Worm (Caenorhabditis elegans) whole organism, L4 larva: Measurements from ENCODE around the gene mrpl-4.
A peak's percentile ranks its signal among the peaks of the same experiment; 100 is the strongest.

Source experiments
- F10B5.3 ChIP-seq: sonication (generic microtip); optimal IDR thresholded peaks from 2 replicates; lab custom pipeline; 2016; ENCODE audit warnings: mild to moderate bottlenecking, missing genetic modification characterization, missing compliant biosample characterization
- F44E2.7 ChIP-seq: fragments of 200-800 bp; sonication (Bioruptor generic); IDR thresholded peaks from 2 replicates; pipeline ENCODE4 v2.1.2; 2022; ENCODE audit warnings: missing genetic modification characterization, missing compliant biosample characterization
- F49E8.2 ChIP-seq: sonication (generic microtip); optimal IDR thresholded peaks from 2 replicates; lab custom pipeline; 2016; ENCODE audit warnings: missing compliant biosample characterization, mild to moderate bottlenecking, missing genetic modification characterization, borderline replicate concordance
- R02D3.7 ChIP-seq: fragments of 150-350 bp; sonication (generic microtip); optimal IDR thresholded peaks from 3 replicates; lab custom pipeline; 2014; ENCODE audit warnings: missing biosample characterization, missing genetic modification characterization
- T26A8.4 ChIP-seq: fragments of 200-800 bp; sonication (Bioruptor generic); IDR thresholded peaks from 2 replicates; pipeline ENCODE4 v1.3.6; 2022; ENCODE audit warnings: missing genetic modification characterization, missing compliant biosample characterization
- Y5F2A.4 ChIP-seq: fragments of 200-800 bp; sonication (Bioruptor generic); optimal IDR thresholded peaks from 2 replicates; lab custom pipeline; 2018; ENCODE audit warnings: mild to moderate bottlenecking, missing genetic modification characterization, missing compliant biosample characterization
- ZK546.5 ChIP-seq, 2 experiments: sonication (generic microtip); optimal IDR thresholded peaks; 2 replicates each; lab custom pipeline; 2017; ENCODE audit warnings: missing biosample characterization in 2 of 2, missing genetic modification characterization in 2 of 2
- aha-1 ChIP-seq: fragments of 150-350 bp; peaks from one replicate; lab custom pipeline; 2014; ENCODE audit warnings: missing biosample characterization, missing genetic modification characterization
- ama-1 ChIP-seq: fragments of 150-350 bp; optimal IDR thresholded peaks from 2 replicates; lab custom pipeline; 2014; ENCODE audit warnings: inconsistent platforms, mixed read lengths
- attf-4 ChIP-seq: sonication (generic microtip); optimal IDR thresholded peaks from 3 replicates; lab custom pipeline; 2017; ENCODE audit warnings: missing biosample characterization, missing genetic modification characterization
- ceh-20 ChIP-seq: fragments of 200-800 bp; sonication (Bioruptor generic); IDR thresholded peaks from 2 replicates; pipeline ENCODE4 v1.3.6; 2022; ENCODE audit warnings: missing genetic modification reagents, missing genetic modification characterization, missing compliant biosample characterization
- ceh-32 ChIP-seq: sonication (generic microtip); optimal IDR thresholded peaks from 2 replicates; lab custom pipeline; 2016; ENCODE audit warnings: mild to moderate bottlenecking, missing genetic modification characterization, missing compliant biosample characterization; ENCODE audit not compliant: poor library complexity
- ceh-44 ChIP-seq: fragments of 200-800 bp; sonication (Bioruptor generic); IDR thresholded peaks from 2 replicates; pipeline ENCODE4 v1.3.6; 2022; ENCODE audit warnings: missing genetic modification reagents, missing genetic modification characterization, missing compliant biosample characterization
- cey-2 ChIP-seq: sonication (generic microtip); optimal IDR thresholded peaks from 3 replicates; lab custom pipeline; 2017; ENCODE audit warnings: missing genetic modification characterization, mild to moderate bottlenecking, missing compliant biosample characterization, antibody characterized with exemption, borderline replicate concordance; ENCODE audit not compliant: insufficient read depth
- ctbp-1 ChIP-seq: fragments of 200-800 bp; sonication (Bioruptor generic); IDR thresholded peaks from 2 replicates; pipeline ENCODE4 v1.3.6; 2022; ENCODE audit warnings: missing genetic modification reagents, missing genetic modification characterization, missing compliant biosample characterization
- daf-12 ChIP-seq: fragments of 150-350 bp; optimal IDR thresholded peaks from 2 replicates; lab custom pipeline; 2014; ENCODE audit warnings: missing biosample characterization, missing genetic modification reagents, missing genetic modification characterization
- daf-16 ChIP-seq, 3 experiments: sonication (generic microtip); optimal IDR thresholded peaks; 2 replicates each; lab custom pipeline; 2016 to 2017; ENCODE audit warnings: missing genetic modification characterization in 3 of 3, missing genetic modification reagents in 3 of 3, mild to moderate bottlenecking in 2 of 3, missing compliant biosample characterization in 2 of 3, missing biosample characterization in 1 of 3, moderate library complexity in 1 of 3
- daf-8 ChIP-seq: fragments of 200-800 bp; sonication (Bioruptor generic); IDR thresholded peaks from 2 replicates; pipeline ENCODE4 v1.3.6; 2022; ENCODE audit warnings: missing genetic modification characterization, missing compliant biosample characterization
- dmd-9 ChIP-seq: fragments of 200-800 bp; sonication (Bioruptor generic); IDR thresholded peaks from 2 replicates; pipeline ENCODE4 v1.3.6; 2022; ENCODE audit warnings: missing genetic modification reagents, missing genetic modification characterization, missing compliant biosample characterization
- dpl-1 ChIP-seq: fragments of 150-350 bp; optimal IDR thresholded peaks from 2 replicates; lab custom pipeline; 2014; ENCODE audit warnings: missing biosample characterization, missing genetic modification reagents, missing genetic modification characterization
- duxl-1 ChIP-seq: sonication (generic microtip); optimal IDR thresholded peaks from 2 replicates; lab custom pipeline; 2016; ENCODE audit warnings: mild to moderate bottlenecking, missing genetic modification characterization, moderate library complexity, missing compliant biosample characterization; ENCODE audit not compliant: poor library complexity
- dve-1 ChIP-seq: sonication (generic microtip); optimal IDR thresholded peaks from 2 replicates; lab custom pipeline; 2017; ENCODE audit warnings: antibody characterized with exemption, mild to moderate bottlenecking, missing genetic modification characterization, missing compliant biosample characterization; ENCODE audit not compliant: insufficient read depth
- egl-27 ChIP-seq: sonication (generic microtip); optimal IDR thresholded peaks from 3 replicates; lab custom pipeline; 2017; ENCODE audit warnings: missing biosample characterization, missing genetic modification reagents, missing genetic modification characterization
- fos-1 ChIP-seq: fragments of 150-350 bp; optimal IDR thresholded peaks from 2 replicates; lab custom pipeline; 2014; ENCODE audit warnings: missing biosample characterization, missing genetic modification characterization
- gei-8 ChIP-seq: fragments of 200-800 bp; sonication (Bioruptor generic); optimal IDR thresholded peaks from 2 replicates; lab custom pipeline; 2018; ENCODE audit warnings: mild to moderate bottlenecking, missing genetic modification characterization, missing compliant biosample characterization
- hif-1 ChIP-seq, 2 experiments: sonication (generic microtip); optimal IDR thresholded peaks; 2 replicates each; lab custom pipeline; 2016 to 2017; ENCODE audit warnings: missing compliant biosample characterization in 2 of 2, missing genetic modification characterization in 2 of 2, missing genetic modification reagents in 2 of 2, missing genotype in 2 of 2, mild to moderate bottlenecking in 1 of 2
- hlh-11 ChIP-seq: fragments of 200-800 bp; sonication (Bioruptor generic); optimal IDR thresholded peaks from 2 replicates; lab custom pipeline; 2018; ENCODE audit warnings: mild to moderate bottlenecking, missing genetic modification characterization, missing compliant biosample characterization
- lim-7 ChIP-seq: fragments of 200-800 bp; sonication (Bioruptor generic); IDR thresholded peaks from 2 replicates; pipeline ENCODE4 v1.3.6; 2022; ENCODE audit warnings: missing genetic modification characterization, missing compliant biosample characterization
- lin-1 ChIP-seq: fragments of 200-800 bp; sonication (Bioruptor generic); IDR thresholded peaks from 2 replicates; pipeline ENCODE4 v1.3.6; 2022; ENCODE audit warnings: missing genetic modification reagents, missing genetic modification characterization, missing compliant biosample characterization
- lin-29 ChIP-seq: fragments of 200-800 bp; sonication (Bioruptor generic); IDR thresholded peaks from 2 replicates; pipeline ENCODE4 v1.3.6; 2022; ENCODE audit warnings: missing genetic modification reagents, missing genetic modification characterization, missing compliant biosample characterization
- lsy-2 ChIP-seq, 2 experiments: fragments of 150-350 bp in 1 of 2; sonication (generic microtip) in 1 of 2; optimal IDR thresholded peaks; 2 replicates each; lab custom pipeline; 2014 to 2017; ENCODE audit warnings: missing biosample characterization in 2 of 2, missing genetic modification characterization in 2 of 2
- madf-9 ChIP-seq: fragments of 200-800 bp; sonication (Bioruptor generic); conservative IDR thresholded peaks from 2 replicates; pipeline ENCODE4 v1.3.6; 2022; ENCODE audit warnings: missing genetic modification reagents, missing genetic modification characterization, missing compliant biosample characterization
- mdl-1 ChIP-seq, 2 experiments: fragments of 150-350 bp in 1 of 2; sonication (generic microtip) in 1 of 2; optimal IDR thresholded peaks; 2 replicates each; lab custom pipeline; 2014 to 2017; ENCODE audit warnings: missing biosample characterization in 2 of 2, missing genetic modification characterization in 2 of 2
- nhr-102 ChIP-seq: sonication (generic microtip); optimal IDR thresholded peaks from 2 replicates; lab custom pipeline; 2016; ENCODE audit warnings: mild to moderate bottlenecking, missing genetic modification characterization, moderate library complexity, missing compliant biosample characterization
- nhr-11 ChIP-seq: fragments of 150-350 bp; optimal IDR thresholded peaks from 2 replicates; lab custom pipeline; 2014; ENCODE audit warnings: missing biosample characterization, missing genetic modification characterization
- nhr-111 ChIP-seq: fragments of 200-800 bp; sonication (Bioruptor generic); optimal IDR thresholded peaks from 2 replicates; lab custom pipeline; 2018; ENCODE audit warnings: mild to moderate bottlenecking, missing genetic modification characterization, missing compliant biosample characterization
- nhr-42 ChIP-seq: fragments of 200-800 bp; sonication (Bioruptor generic); IDR thresholded peaks from 2 replicates; pipeline ENCODE4 v1.3.6; 2022; ENCODE audit warnings: missing genetic modification characterization, missing compliant biosample characterization
- nhr-6 ChIP-seq: fragments of 150-350 bp; optimal IDR thresholded peaks from 2 replicates; lab custom pipeline; 2014; ENCODE audit warnings: missing biosample characterization, missing genetic modification characterization
- pha-4 ChIP-seq, 2 experiments: fragments of 150-350 bp in 1 of 2; fragments of 200-800 bp in 1 of 2; sonication (Bioruptor generic) in 1 of 2; IDR thresholded peaks in 1 of 2; optimal IDR thresholded peaks in 1 of 2; 2 replicates each; pipeline versions ENCODE4 v1.3.6 to Lab custom; 2014 to 2022; ENCODE audit warnings: missing genetic modification characterization in 2 of 2, missing genetic modification reagents in 2 of 2, missing biosample characterization in 1 of 2, missing compliant biosample characterization in 1 of 2
- pqm-1 ChIP-seq: sonication (generic microtip); optimal IDR thresholded peaks from 2 replicates; lab custom pipeline; 2017; ENCODE audit warnings: missing biosample characterization, missing genetic modification characterization
- saeg-2 ChIP-seq: fragments of 200-800 bp; sonication (Bioruptor generic); IDR thresholded peaks from 2 replicates; pipeline ENCODE4 v1.3.6; 2022; ENCODE audit warnings: missing genetic modification reagents, missing genetic modification characterization, missing compliant biosample characterization
- set-16 ChIP-seq: fragments of 200-800 bp; sonication (Bioruptor generic); IDR thresholded peaks from 2 replicates; pipeline ENCODE4 v1.3.6; 2022; ENCODE audit warnings: missing genetic modification reagents, missing genetic modification characterization, missing compliant biosample characterization
- snpc-1.2 ChIP-seq: fragments of 200-800 bp; sonication (Bioruptor generic); IDR thresholded peaks from 2 replicates; pipeline ENCODE4 v1.3.6; 2022; ENCODE audit warnings: missing genetic modification reagents, missing genetic modification characterization, missing compliant biosample characterization
- spr-1 ChIP-seq: sonication (generic microtip); optimal IDR thresholded peaks from 2 replicates; lab custom pipeline; 2016; ENCODE audit warnings: mild to moderate bottlenecking, missing genetic modification characterization, missing compliant biosample characterization
- tag-97 ChIP-seq: fragments of 200-800 bp; sonication (Bioruptor generic); IDR thresholded peaks from 2 replicates; pipeline ENCODE4 v1.3.6; 2022; ENCODE audit warnings: missing genetic modification characterization, missing compliant biosample characterization
- tra-1 ChIP-seq: fragments of 200-800 bp; sonication (Bioruptor generic); IDR thresholded peaks from 2 replicates; pipeline ENCODE4 v1.3.6; 2022; ENCODE audit warnings: missing genetic modification reagents, missing genetic modification characterization, missing compliant biosample characterization
- zfp-2 ChIP-seq: sonication (generic microtip); optimal IDR thresholded peaks from 2 replicates; lab custom pipeline; 2016; ENCODE audit warnings: mild to moderate bottlenecking, missing genetic modification characterization, missing compliant biosample characterization
- ztf-7 ChIP-seq: fragments of 150-350 bp; optimal IDR thresholded peaks from 2 replicates; lab custom pipeline; 2014; ENCODE audit warnings: missing biosample characterization, missing genetic modification characterization

mrpl-4 gene

ce11 chrV:8495106-8495505, 28.0 kb downstream of the mrpl-4 start (continued):
- TF ChIP-seq T26A8.4 (GFP tag; lab: Robert Waterston, UW) (no peak), snpc-1.2 (GFP tag; lab: Robert Waterston, UW) (peak; percentile 35; the same call in 1 of the 2 replicates), F44E2.7 (GFP tag; lab: Robert Waterston, UW) (no peak), dmd-9 (no peak), lsy-2 (tag; optimal IDR thresholded peaks at IDR 0.05; lab: Kevin White, UChicago) (no peak), ceh-20 (GFP tag; lab: Robert Waterston, UW) (no peak), cey-2 (tag; lab: Kevin White, UChicago) (no peak), ceh-32 (tag; lab: Kevin White, UChicago) (no peak), tra-1 (GFP tag; lab: Robert Waterston, UW) (no peak), set-16 (GFP tag; lab: Robert Waterston, UW) (no peak), daf-12 (no peak), mdl-1 (tag; optimal IDR thresholded peaks at IDR 0.05; lab: Kevin White, UChicago) (no peak), dpl-1 (GFP tag; lab: Kevin White, UChicago) (no peak), nhr-6 (tag; lab: Kevin White, UChicago) (no peak), aha-1 (tag; lab: Kevin White, UChicago) (no peak), dve-1 (tag; lab: Kevin White, UChicago) (no peak), hif-1 (tag; optimal IDR thresholded peaks at IDR 0.05; lab: Kevin White, UChicago) (no peak), saeg-2 (no peak), Y5F2A.4 (GFP tag; lab: Kevin White, UChicago) (no peak), lim-7 (GFP tag; lab: Robert Waterston, UW) (peak; percentile 75), nhr-42 (GFP tag; lab: Robert Waterston, UW) (no peak), egl-27 (tag; lab: Kevin White, UChicago) (no peak), lin-29 (GFP tag; lab: Robert Waterston, UW) (no peak)
- TF ChIP-seq, all 104 proteins: peak for 14

- TF ChIP-seq madf-9, result 0 out of 2 replicates have a peak, but pooled peaks have one; percentile 32
- no peak for TF ChIP-seq dpl-1 (GFP tag; lab: Kevin White, UChicago)
- no peak for TF ChIP-seq tag-97
- no peak; the same call in 1 of the 2 replicates for TF ChIP-seq ceh-44 (GFP tag; lab: Robert Waterston, UW)
- no peak for TF ChIP-seq pqm-1 (tag; lab: Kevin White, UChicago)
- no peak for TF ChIP-seq ztf-7 (tag; lab: Kevin White, UChicago)
- TF ChIP-seq attf-4, result no peak
- TF ChIP-seq ama-1 (lab: Kevin White, UChicago), result no peak
- TF ChIP-seq T26A8.4 (GFP tag; lab: Robert Waterston, UW), result no peak
- TF ChIP-seq duxl-1 (tag; lab: Kevin White, UChicago), result no peak
- TF ChIP-seq nhr-11 (tag; lab: Kevin White, UChicago), result no peak
- TF ChIP-seq lin-1 (GFP tag; lab: Robert Waterston, UW), result 0 out of 2 replicates have a peak, but pooled peaks have one; percentile 11
- TF ChIP-seq zfp-2 (tag; lab: Kevin White, UChicago), result no peak
- peak; percentile 11 for TF ChIP-seq hlh-11 (tag; lab: Kevin White, UChicago)
- TF ChIP-seq daf-8, result no peak
- peak in 1 of 2 experiments; percentile 55 for TF ChIP-seq daf-16 (GFP tag; optimal IDR thresholded peaks at IDR 0.05; lab: Kevin White, UChicago)
- TF ChIP-seq daf-16 (tag; optimal IDR thresholded peaks at IDR 0.05; lab: Kevin White, UChicago), result peak; percentile 66
- no peak for TF ChIP-seq F49E8.2 (tag; lab: Kevin White, UChicago)
- no peak for TF ChIP-seq F10B5.3 (tag; lab: Kevin White, UChicago)
- TF ChIP-seq R02D3.7, result no peak
- peak; percentile 65 for TF ChIP-seq pha-4 (GFP tag; IDR thresholded peaks at IDR 0.05; lab: Robert Waterston, UW)
- no peak for TF ChIP-seq pha-4 (tag; optimal IDR thresholded peaks at IDR 0.05; lab: Kevin White, UChicago)
- TF ChIP-seq ceh-20 (GFP tag; lab: Robert Waterston, UW), result no peak
- peak; percentile 38 for TF ChIP-seq gei-8
- peak; percentile 72 for TF ChIP-seq ctbp-1 (GFP tag; lab: Robert Waterston, UW)
- no peak for TF ChIP-seq nhr-102 (tag; lab: Kevin White, UChicago)
- no peak for TF ChIP-seq daf-12
- TF ChIP-seq fos-1 (tag; lab: Kevin White, UChicago), result no peak
- no peak for TF ChIP-seq ZK546.5 (tag; optimal IDR thresholded peaks at IDR 0.05; lab: Kevin White, UChicago)
- no peak for TF ChIP-seq spr-1
- peak; percentile 15 for TF ChIP-seq nhr-111 (GFP tag; lab: Kevin White, UChicago)
Measured at ce11 chrV:8495965-8496364, 28.9 kb downstream of the mrpl-4 start.
